Worm (Caenorhabditis elegans): ENCODE data around the gene F19B2.6.

- TF ChIP-seq nhr-77 (tag; optimal IDR thresholded peaks at IDR 0.05) (no peak), elt-3 (tag; optimal IDR thresholded peaks at IDR 0.05) (no peak), nhr-237 (tag; optimal IDR thresholded peaks at IDR 0.05) (no peak), pqm-1 (tag; optimal IDR thresholded peaks at IDR 0.05) (no peak), unc-62 (GFP tag; optimal IDR thresholded peaks at IDR 0.05) (no peak), nhr-76 (tag; optimal IDR thresholded peaks at IDR 0.05) (no peak), ZK546.5 (tag; optimal IDR thresholded peaks at IDR 0.05) (no peak), snpc-4 (tag; optimal IDR thresholded peaks at IDR 0.05) (no peak)
Observed at ce11 chrV:20161781-20162289, 3.5 kb downstream of the F19B2.6 start.
